Fruit fly (Drosophila melanogaster): ENCODE measurements around the gene Tbh.
A peak's percentile ranks its signal among the peaks of the same experiment; 100 is the strongest.

Tbh gene

dm6 chrX:7995171-7995747 lies at the start of gene Tbh:
TSS of gene Tbh (plus strand) at chrX:7995697.
- TF ChIP-seq Pif1A (GFP tag; optimal IDR thresholded peaks at IDR 0.05), result no peak
- peak; percentile 29 for TF ChIP-seq CG8159 (tag; optimal IDR thresholded peaks at IDR 0.05)
- TF ChIP-seq CG10348 (GFP tag; IDR thresholded peaks at IDR 0.05), result no peak
- 0 out of 3 replicates have a peak, but pooled peaks have one; percentile 9 for TF ChIP-seq fd96Ca (GFP tag; IDR thresholded peaks at IDR 0.05)
- TF ChIP-seq Pif1B (GFP tag; optimal IDR thresholded peaks at IDR 0.05), result peak; percentile 35
- no peak for TF ChIP-seq D1 (tag; optimal IDR thresholded peaks at IDR 0.05)
- TF ChIP-seq rn (GFP tag; IDR thresholded peaks at IDR 0.05), result no peak
- TF ChIP-seq EcR (GFP tag; optimal IDR thresholded peaks at IDR 0.05), result no peak
- TF ChIP-seq Ets98B (GFP tag; IDR thresholded peaks at IDR 0.05), result no peak
- peak; percentile 45; the same call in 1 of the 3 replicates for TF ChIP-seq CG4496 (GFP tag; IDR thresholded peaks at IDR 0.05)
- TF ChIP-seq CG14655 (GFP tag; optimal IDR thresholded peaks at IDR 0.05), result peak; percentile 41
- no peak for TF ChIP-seq CG9948 (tag; optimal IDR thresholded peaks at IDR 0.05)
- TF ChIP-seq CG34367 (tag; optimal IDR thresholded peaks at IDR 0.05), result no peak
- no peak for TF ChIP-seq CG13204 (GFP tag; optimal IDR thresholded peaks at IDR 0.05)
- TF ChIP-seq CG32121 (GFP tag; IDR thresholded peaks at IDR 0.05), result peak; percentile 31; the same call in 1 of the 2 replicates
- peak; percentile 3 for TF ChIP-seq CG15710 (tag; optimal IDR thresholded peaks at IDR 0.05)

- TF ChIP-seq CG9948 (tag; optimal IDR thresholded peaks at IDR 0.05), result peak; percentile 38
- TF ChIP-seq rn (GFP tag; IDR thresholded peaks at IDR 0.05), result peak; percentile 42; the same call in 1 of the 2 replicates
- TF ChIP-seq EcR (GFP tag; optimal IDR thresholded peaks at IDR 0.05), result peak; percentile 85
- TF ChIP-seq CG12605 (GFP tag; IDR thresholded peaks at IDR 0.05), result peak; percentile 78
- peak; percentile 81 for TF ChIP-seq Pif1A (GFP tag; optimal IDR thresholded peaks at IDR 0.05)
- peak; percentile 48 for TF ChIP-seq Snoo (tag; optimal IDR thresholded peaks at IDR 0.05)
- peak; percentile 79 for TF ChIP-seq Pif1B (GFP tag; optimal IDR thresholded peaks at IDR 0.05)
- TF ChIP-seq Ets98B (GFP tag; IDR thresholded peaks at IDR 0.05), result peak; percentile 76
- TF ChIP-seq CG10348 (GFP tag; IDR thresholded peaks at IDR 0.05), result no peak
- no peak for TF ChIP-seq CG8301 (tag; optimal IDR thresholded peaks at IDR 0.05)
- peak; percentile 91 for TF ChIP-seq CG13204 (GFP tag; optimal IDR thresholded peaks at IDR 0.05)
- TF ChIP-seq CG15710 (tag; optimal IDR thresholded peaks at IDR 0.05), result peak; percentile 73
- no peak for TF ChIP-seq D1 (tag; optimal IDR thresholded peaks at IDR 0.05)
- peak; percentile 71 for TF ChIP-seq fd96Ca (GFP tag; IDR thresholded peaks at IDR 0.05)
- TF ChIP-seq CG34367 (tag; optimal IDR thresholded peaks at IDR 0.05), result peak; percentile 76
- peak; percentile 53 for TF ChIP-seq CG17806 (tag; optimal IDR thresholded peaks at IDR 0.05)
- TF ChIP-seq CG4496 (GFP tag; IDR thresholded peaks at IDR 0.05), result peak; percentile 92
- peak; percentile 62; the same call in 1 of the 2 replicates for TF ChIP-seq CG32121 (GFP tag; IDR thresholded peaks at IDR 0.05)
- TF ChIP-seq CG8159 (tag; optimal IDR thresholded peaks at IDR 0.05), result peak; percentile 67
- peak; percentile 93 for TF ChIP-seq gl (tag; optimal IDR thresholded peaks at IDR 0.05)
- TF ChIP-seq CG14655 (GFP tag; optimal IDR thresholded peaks at IDR 0.05), result no peak
These were observed 48.6 kb upstream of the Tbh start, which contains the start of gene orion for dm6 chrX:7946858-7947313. TSS of gene orion (minus strand) at chrX:7946908.

- TF ChIP-seq Ets98B (GFP tag; IDR thresholded peaks at IDR 0.05), result no peak
- no peak for TF ChIP-seq CG13204 (GFP tag; optimal IDR thresholded peaks at IDR 0.05)
These were observed 39.6 kb upstream of the Tbh start, which contains the start of the genes CG15332 and CG15330 for dm6 chrX:7955890-7956289. TSS of gene CG15332 (minus strand) at chrX:7955990. TSS of gene CG15330 (plus strand) at chrX:7956064.

- TF ChIP-seq Ets98B (GFP tag; IDR thresholded peaks at IDR 0.05) (peak; percentile 11; the same call in 1 of the 2 replicates), CG12605 (GFP tag; IDR thresholded peaks at IDR 0.05) (peak; percentile 83), CG15710 (tag; optimal IDR thresholded peaks at IDR 0.05) (no peak), CG17806 (tag; optimal IDR thresholded peaks at IDR 0.05) (no peak), Pif1B (GFP tag; optimal IDR thresholded peaks at IDR 0.05) (no peak), CG4496 (GFP tag; IDR thresholded peaks at IDR 0.05) (peak; percentile 60; the same call in 1 of the 3 replicates), CG14655 (GFP tag; optimal IDR thresholded peaks at IDR 0.05) (no peak), gl (tag; optimal IDR thresholded peaks at IDR 0.05) (peak; percentile 4), EcR (GFP tag; optimal IDR thresholded peaks at IDR 0.05) (no peak), CG34367 (tag; optimal IDR thresholded peaks at IDR 0.05) (no peak)
These were observed 36.5 kb upstream of the Tbh start for dm6 chrX:7959025-7959424.

dm6 chrX:7959512-7959911 lies 36.0 kb upstream of the Tbh start:
- TF ChIP-seq gl (tag; optimal IDR thresholded peaks at IDR 0.05), result no peak
- no peak for TF ChIP-seq Snoo (tag; optimal IDR thresholded peaks at IDR 0.05)
- no peak for TF ChIP-seq CG15710 (tag; optimal IDR thresholded peaks at IDR 0.05)
- no peak for TF ChIP-seq D1 (tag; optimal IDR thresholded peaks at IDR 0.05)
- TF ChIP-seq CG9948 (tag; optimal IDR thresholded peaks at IDR 0.05), result no peak
- no peak for TF ChIP-seq CG14655 (GFP tag; optimal IDR thresholded peaks at IDR 0.05)
- TF ChIP-seq CG10348 (GFP tag; IDR thresholded peaks at IDR 0.05), result no peak
- no peak for TF ChIP-seq CG13204 (GFP tag; optimal IDR thresholded peaks at IDR 0.05)
- no peak for TF ChIP-seq CG12605 (GFP tag; IDR thresholded peaks at IDR 0.05)
- TF ChIP-seq CG8301 (tag; optimal IDR thresholded peaks at IDR 0.05), result no peak
- no peak for TF ChIP-seq CG32121 (GFP tag; IDR thresholded peaks at IDR 0.05)
- TF ChIP-seq Ets98B (GFP tag; IDR thresholded peaks at IDR 0.05), result no peak
- TF ChIP-seq EcR (GFP tag; optimal IDR thresholded peaks at IDR 0.05), result no peak
- TF ChIP-seq CG17806 (tag; optimal IDR thresholded peaks at IDR 0.05), result no peak
- no peak for TF ChIP-seq Pif1B (GFP tag; optimal IDR thresholded peaks at IDR 0.05)
- TF ChIP-seq Pif1A (GFP tag; optimal IDR thresholded peaks at IDR 0.05), result no peak
- TF ChIP-seq fd96Ca (GFP tag; IDR thresholded peaks at IDR 0.05), result no peak
- no peak for TF ChIP-seq CG8159 (tag; optimal IDR thresholded peaks at IDR 0.05)
- TF ChIP-seq CG4496 (GFP tag; IDR thresholded peaks at IDR 0.05), result no peak

- TF ChIP-seq CG13204 (GFP tag; optimal IDR thresholded peaks at IDR 0.05) (no peak), CG15710 (tag; optimal IDR thresholded peaks at IDR 0.05) (no peak), gl (tag; optimal IDR thresholded peaks at IDR 0.05) (no peak), CG9948 (tag; optimal IDR thresholded peaks at IDR 0.05) (no peak), CG4496 (GFP tag; IDR thresholded peaks at IDR 0.05) (no peak), CG14655 (GFP tag; optimal IDR thresholded peaks at IDR 0.05) (no peak), Pif1A (GFP tag; optimal IDR thresholded peaks at IDR 0.05) (no peak), CG10348 (GFP tag; IDR thresholded peaks at IDR 0.05) (no peak), CG12605 (GFP tag; IDR thresholded peaks at IDR 0.05) (no peak), EcR (GFP tag; optimal IDR thresholded peaks at IDR 0.05) (no peak), fd96Ca (GFP tag; IDR thresholded peaks at IDR 0.05) (no peak)
These were observed 34.5 kb upstream of the Tbh start for dm6 chrX:7960988-7961387.

All from whole organism, pupa.